Fruit fly (Drosophila melanogaster): ENCODE measurements around the gene RpS13.

RpS13 gene

DNA sequence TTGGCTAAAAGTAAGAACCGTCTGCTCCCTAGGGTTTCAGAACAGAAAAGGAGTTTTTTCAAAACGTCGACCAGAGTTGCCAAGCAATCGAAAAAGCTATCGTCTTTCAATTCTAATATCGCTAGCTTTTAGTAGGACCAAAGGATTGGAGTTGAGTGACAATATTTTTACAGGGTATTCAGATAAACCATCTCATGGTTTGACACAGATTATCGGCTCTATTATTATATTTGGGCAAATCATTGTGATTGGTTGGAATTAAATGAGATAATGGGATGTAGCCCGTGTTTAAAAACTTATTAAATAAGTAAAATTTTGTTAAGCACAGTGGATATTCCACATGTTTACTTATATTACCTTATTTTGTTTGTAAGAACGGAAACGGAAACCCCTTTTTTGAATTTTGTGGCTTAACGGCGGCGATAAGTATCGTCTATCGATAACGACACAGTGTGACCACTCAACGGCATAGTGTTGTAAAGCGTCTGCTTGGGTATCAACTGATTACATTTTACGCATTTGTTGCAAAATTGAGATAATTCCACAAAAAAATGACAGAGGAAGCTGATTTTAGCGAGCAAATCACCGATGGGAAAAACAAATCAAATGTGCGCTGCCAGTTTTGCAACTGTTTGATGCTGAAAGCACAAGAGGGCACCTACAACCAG is 44.5 kb downstream of the RpS13 start, which contains the start of the genes mtsh and strat (continued):
- peak; percentile 49 for TF ChIP-seq NC2β (GFP tag; optimal IDR thresholded peaks at IDR 0.05)
- peak; percentile 55 for TF ChIP-seq CG10979 (tag; optimal IDR thresholded peaks at IDR 0.05)
- TF ChIP-seq bab2 (GFP tag; optimal IDR thresholded peaks at IDR 0.05) = peak; percentile 45
- peak; percentile 48 for TF ChIP-seq CG8388 (GFP tag; optimal IDR thresholded peaks at IDR 0.05)
- TF ChIP-seq CG6654 (GFP tag; optimal IDR thresholded peaks at IDR 0.05) = no peak
- peak in 1 of 2 experiments; percentile 1 for TF ChIP-seq Eip74EF (GFP tag; optimal IDR thresholded peaks at IDR 0.05)
- TF ChIP-seq CG9876 (GFP tag; optimal IDR thresholded peaks at IDR 0.05) = peak; percentile 6
- peak; percentile 30 for TF ChIP-seq slou (GFP tag; optimal IDR thresholded peaks at IDR 0.05)
- peak; percentile 26 for TF ChIP-seq kah (GFP tag; optimal IDR thresholded peaks at IDR 0.05)
- TF ChIP-seq ac (GFP tag; optimal IDR thresholded peaks at IDR 0.05) = peak; percentile 35
- peak; percentile 40 for TF ChIP-seq CG17186 (GFP tag; optimal IDR thresholded peaks at IDR 0.05)
- TF ChIP-seq ttk (GFP tag; IDR thresholded peaks at IDR 0.05) = no peak
- TF ChIP-seq CG6175 (GFP tag; IDR thresholded peaks at IDR 0.05) = no peak
- TF ChIP-seq ken (GFP tag; IDR thresholded peaks at IDR 0.05) = peak; percentile 58; the same call in 1 of the 3 replicates
- TF ChIP-seq Hr39 (optimal IDR thresholded peaks at IDR 0.05) = no peak
- peak; percentile 37; the same call in 1 of the 2 replicates for TF ChIP-seq Xrp1 (GFP tag; IDR thresholded peaks at IDR 0.05)
- peak; percentile 46 for TF ChIP-seq ems (GFP tag; optimal IDR thresholded peaks at IDR 0.05)
- TF ChIP-seq bbx (GFP tag; IDR thresholded peaks at IDR 0.05; ENCODE audit: partially characterized antibody) = peak; percentile 75
- no peak for TF ChIP-seq al (GFP tag; IDR thresholded peaks at IDR 0.05)
- TF ChIP-seq jing (GFP tag; optimal IDR thresholded peaks at IDR 0.05) = peak; percentile 20
- peak; percentile 59; the same call in 2 of the 3 replicates for TF ChIP-seq CG11456 (GFP tag; IDR thresholded peaks at IDR 0.05)
- TF ChIP-seq lov (optimal IDR thresholded peaks at IDR 0.05) = no peak
- TF ChIP-seq lov (GFP tag; IDR thresholded peaks at IDR 0.05) = peak; percentile 83; the same call in 2 of the 3 replicates
- TF ChIP-seq D19B (GFP tag; optimal IDR thresholded peaks at IDR 0.05) = peak; percentile 45
- peak; percentile 73 for TF ChIP-seq Fer3 (tag; optimal IDR thresholded peaks at IDR 0.05)
- peak; percentile 61 for TF ChIP-seq CG9437 (GFP tag; optimal IDR thresholded peaks at IDR 0.05)
- peak; percentile 70 for TF ChIP-seq Asciz (GFP tag; optimal IDR thresholded peaks at IDR 0.05)
- peak; percentile 40 for TF ChIP-seq CG10654 (GFP tag; optimal IDR thresholded peaks at IDR 0.05)
- peak; percentile 84 for TF ChIP-seq CG34376 (GFP tag; optimal IDR thresholded peaks at IDR 0.05)
- TF ChIP-seq CG33213 (GFP tag; optimal IDR thresholded peaks at IDR 0.05) = peak; percentile 73
- TF ChIP-seq CG30431 (GFP tag; optimal IDR thresholded peaks at IDR 0.05) = no peak
- TF ChIP-seq CG9609 (GFP tag; optimal IDR thresholded peaks at IDR 0.05) = no peak
- TF ChIP-seq Ets65A (GFP tag) = peak; percentile 94
- no peak for TF ChIP-seq gcm2 (GFP tag; optimal IDR thresholded peaks at IDR 0.05)
- TF ChIP-seq CG15479 (GFP tag; optimal IDR thresholded peaks at IDR 0.05) = peak; percentile 47
- TF ChIP-seq croc (GFP tag; conservative IDR thresholded peaks at IDR 0.05) = no peak; the same call in 2 of the 3 replicates
- peak; percentile 47; the same call in 1 of the 3 replicates for TF ChIP-seq sr (GFP tag; IDR thresholded peaks at IDR 0.05)
- no peak for TF ChIP-seq Vsx1 (GFP tag; optimal IDR thresholded peaks at IDR 0.05)
- peak; percentile 51; the same call in 2 of the 3 replicates for TF ChIP-seq CG16813 (GFP tag; IDR thresholded peaks at IDR 0.05; ENCODE audit: partially characterized antibody)
- TF ChIP-seq CG3281 (GFP tag; optimal IDR thresholded peaks at IDR 0.05) = peak; percentile 76
- no peak for TF ChIP-seq Chrac-16 (GFP tag; optimal IDR thresholded peaks at IDR 0.05)
- peak; percentile 74 for TF ChIP-seq CG1603 (tag; optimal IDR thresholded peaks at IDR 0.05)
- TF ChIP-seq HLH54F (GFP tag; optimal IDR thresholded peaks at IDR 0.05) = peak; percentile 43
- no peak; the same call in 1 of the 2 replicates for TF ChIP-seq H2.0 (GFP tag; IDR thresholded peaks at IDR 0.05)
- TF ChIP-seq bigmax (GFP tag; optimal IDR thresholded peaks at IDR 0.05) = peak; percentile 7
- peak; percentile 73 for TF ChIP-seq Bgb (GFP tag; IDR thresholded peaks at IDR 0.05; ENCODE audit: partially characterized antibody)
- TF ChIP-seq CG12299 (tag; optimal IDR thresholded peaks at IDR 0.05) = peak; percentile 34
- TF ChIP-seq lilli (GFP tag; optimal IDR thresholded peaks at IDR 0.05) = peak; percentile 58
- no peak for TF ChIP-seq CG43689 (GFP tag; IDR thresholded peaks at IDR 0.05)

Measured in whole organism, embryonic.